Worm (Caenorhabditis elegans) whole organism, young adult: ENCODE results near the gene Y40C5A.4.

Experiments
- bed-2 ChIP-seq: fragments of 200-800 bp; sonication (Bioruptor generic); IDR thresholded peaks from 2 replicates; pipeline ENCODE4 v1.3.6; 2022; ENCODE audit warnings: missing genetic modification reagents, missing genetic modification characterization, missing compliant biosample characterization
- dpl-1 ChIP-seq: fragments of 150-350 bp; optimal IDR thresholded peaks from 2 replicates; lab custom pipeline; 2014; ENCODE audit warnings: missing biosample characterization, missing genetic modification reagents, missing genetic modification characterization
- mxl-1 ChIP-seq: sonication (generic microtip); optimal IDR thresholded peaks from 2 replicates; lab custom pipeline; 2016; ENCODE audit warnings: missing genetic modification characterization, missing compliant biosample characterization
- nfya-1 ChIP-seq: sonication (generic microtip); optimal IDR thresholded peaks from 2 replicates; lab custom pipeline; 2017; ENCODE audit warnings: antibody characterized with exemption, missing compliant biosample characterization, missing genetic modification characterization, borderline replicate concordance; ENCODE audit not compliant: insufficient read depth
- nhr-80 ChIP-seq: sonication (generic microtip); optimal IDR thresholded peaks from 2 replicates; lab custom pipeline; 2016; ENCODE audit warnings: missing genetic modification characterization, missing compliant biosample characterization
- repo-1 ChIP-seq: sonication (generic microtip); optimal IDR thresholded peaks from 2 replicates; lab custom pipeline; 2017; ENCODE audit warnings: mild to moderate bottlenecking, missing genetic modification characterization, missing compliant biosample characterization
- snpc-1.3 ChIP-seq: sonication (generic microtip); optimal IDR thresholded peaks from 2 replicates; lab custom pipeline; 2017; ENCODE audit warnings: missing genetic modification characterization, mild to moderate bottlenecking, missing compliant biosample characterization, antibody characterized with exemption, moderate library complexity, missing genotype, missing genetic modification reagents; ENCODE audit not compliant: insufficient read depth
- unc-62 ChIP-seq: fragments of 150-350 bp; optimal IDR thresholded peaks from 2 replicates; lab custom pipeline; 2014; ENCODE audit warnings: missing biosample characterization, missing genetic modification reagents, missing genetic modification characterization

- no peak for TF ChIP-seq unc-62 (GFP tag; lab: Kevin White, UChicago)
- no peak for TF ChIP-seq nfya-1
- no peak for TF ChIP-seq repo-1
- TF ChIP-seq dpl-1: no peak
- no peak for TF ChIP-seq mxl-1
- no peak for TF ChIP-seq bed-2
- no peak for TF ChIP-seq snpc-1.3 (tag; lab: Kevin White, UChicago)
- no peak for TF ChIP-seq nhr-80 (tag; lab: Kevin White, UChicago)
Observed at ce11 chrIV:7407301-7407700, 42.4 kb upstream of the Y40C5A.4 start.
